Worm (Caenorhabditis elegans): ENCODE data around the gene dpy-21.

Gene dpy-21

ce11 chrV:17949093-17949492 is at the start of gene dpy-21:
TSS of gene dpy-21 (minus strand) at chrV:17949193.
- no peak for TF ChIP-seq sea-2 (GFP tag; optimal IDR thresholded peaks at IDR 0.05)
- no peak for TF ChIP-seq fos-1 (tag; optimal IDR thresholded peaks at IDR 0.05)
- no peak for TF ChIP-seq jun-1 (tag; optimal IDR thresholded peaks at IDR 0.05)
- TF ChIP-seq nhr-28 (tag; optimal IDR thresholded peaks at IDR 0.05): no peak
- no peak for TF ChIP-seq unc-39 (tag; optimal IDR thresholded peaks at IDR 0.05)

- TF ChIP-seq nhr-77 (tag; optimal IDR thresholded peaks at IDR 0.05) (no peak), elt-1 (tag; optimal IDR thresholded peaks at IDR 0.05) (no peak), nhr-43 (tag; optimal IDR thresholded peaks at IDR 0.05; ENCODE audit: poor library complexity, severe bottlenecking) (no peak), nhr-237 (tag; optimal IDR thresholded peaks at IDR 0.05) (no peak), ama-1 (optimal IDR thresholded peaks at IDR 0.05) (no peak), ZK546.5 (tag; optimal IDR thresholded peaks at IDR 0.05) (no peak), unc-62 (GFP tag; optimal IDR thresholded peaks at IDR 0.05) (no peak), lin-39 (tag; optimal IDR thresholded peaks at IDR 0.05) (no peak), ztf-4 (tag; optimal IDR thresholded peaks at IDR 0.05) (no peak), mdl-1 (tag; optimal IDR thresholded peaks at IDR 0.05) (no peak), nhr-12 (tag; optimal IDR thresholded peaks at IDR 0.05) (no peak)
Measured at ce11 chrV:17985960-17986359, 37.0 kb upstream of the dpy-21 start, which contains the start of gene Y59A8B.21. TSS of gene Y59A8B.21 (plus strand) at chrV:17986260.

ce11 chrV:17982935-17983334 is 33.9 kb upstream of the dpy-21 start:
- no peak for TF ChIP-seq ztf-4 (tag; optimal IDR thresholded peaks at IDR 0.05)
- no peak for TF ChIP-seq lin-15B (tag; optimal IDR thresholded peaks at IDR 0.05)
- no peak for TF ChIP-seq nhr-76 (tag; optimal IDR thresholded peaks at IDR 0.05)

ce11 chrV:17981732-17982131 is 32.7 kb upstream of the dpy-21 start:
- TF ChIP-seq ama-1 (optimal IDR thresholded peaks at IDR 0.05) (no peak), mml-1 (tag; optimal IDR thresholded peaks at IDR 0.05) (no peak), nhr-67 (tag; optimal IDR thresholded peaks at IDR 0.05) (no peak), ceh-9 (tag; optimal IDR thresholded peaks at IDR 0.05) (no peak), elt-1 (tag; optimal IDR thresholded peaks at IDR 0.05) (no peak), nhr-12 (tag; optimal IDR thresholded peaks at IDR 0.05) (no peak), nhr-76 (tag; optimal IDR thresholded peaks at IDR 0.05) (no peak), unc-62 (GFP tag; optimal IDR thresholded peaks at IDR 0.05) (no peak), fkh-10 (GFP tag; optimal IDR thresholded peaks at IDR 0.05) (no peak), sea-2 (GFP tag; optimal IDR thresholded peaks at IDR 0.05) (no peak), fkh-2 (tag; optimal IDR thresholded peaks at IDR 0.05) (no peak), lin-39 (tag; optimal IDR thresholded peaks at IDR 0.05) (peak; percentile 27), pha-4 (tag; optimal IDR thresholded peaks at IDR 0.05) (peak; percentile 25), R02D3.7 (tag; optimal IDR thresholded peaks at IDR 0.05) (no peak), egl-5 (tag; optimal IDR thresholded peaks at IDR 0.05) (peak; percentile 3), nhr-28 (tag; optimal IDR thresholded peaks at IDR 0.05) (no peak), elt-2 (tag; optimal IDR thresholded peaks at IDR 0.05) (peak; percentile 18), nhr-77 (tag; optimal IDR thresholded peaks at IDR 0.05) (no peak), nhr-11 (tag; optimal IDR thresholded peaks at IDR 0.05) (no peak), eor-1 (tag; optimal IDR thresholded peaks at IDR 0.05) (no peak), pqm-1 (tag; optimal IDR thresholded peaks at IDR 0.05) (no peak), jun-1 (tag; optimal IDR thresholded peaks at IDR 0.05) (peak; percentile 30), ceh-82 (tag; optimal IDR thresholded peaks at IDR 0.05) (no peak), fos-1 (tag; optimal IDR thresholded peaks at IDR 0.05) (no peak), lsy-12 (tag; optimal IDR thresholded peaks at IDR 0.05) (no peak), snpc-4 (tag; optimal IDR thresholded peaks at IDR 0.05) (no peak), hmg-11 (tag; optimal IDR thresholded peaks at IDR 0.05) (peak; percentile 79), elt-3 (tag; optimal IDR thresholded peaks at IDR 0.05) (no peak), ceh-28 (tag; optimal IDR thresholded peaks at IDR 0.05) (peak; percentile 59), tbx-2 (tag; optimal IDR thresholded peaks at IDR 0.05) (no peak), mdl-1 (tag; optimal IDR thresholded peaks at IDR 0.05) (no peak), aly-2 (tag; optimal IDR thresholded peaks at IDR 0.05) (no peak), lin-15B (tag; optimal IDR thresholded peaks at IDR 0.05) (peak; percentile 56), unc-39 (tag; optimal IDR thresholded peaks at IDR 0.05) (no peak), nhr-43 (tag; optimal IDR thresholded peaks at IDR 0.05; ENCODE audit: poor library complexity, severe bottlenecking) (no peak), ceh-16 (tag; optimal IDR thresholded peaks at IDR 0.05) (no peak), daf-12 (tag; optimal IDR thresholded peaks at IDR 0.05) (no peak), zag-1 (tag; optimal IDR thresholded peaks at IDR 0.05) (no peak), nhr-25 (tag; optimal IDR thresholded peaks at IDR 0.05) (peak; percentile 1), nhr-237 (tag; optimal IDR thresholded peaks at IDR 0.05) (no peak), ZK546.5 (tag; optimal IDR thresholded peaks at IDR 0.05) (no peak), ztf-11 (tag; optimal IDR thresholded peaks at IDR 0.05) (no peak), nhr-23 (tag; optimal IDR thresholded peaks at IDR 0.05) (no peak), egl-27 (tag; optimal IDR thresholded peaks at IDR 0.05) (no peak), skn-1 (tag; optimal IDR thresholded peaks at IDR 0.05) (peak; percentile 9)

Data from whole organism, L3 larva.